Fruit fly (Drosophila melanogaster) whole organism, embryonic: ENCODE data around the gene Rcd2.

Experiments used
- Bgb ChIP-seq: fragments of 200-800 bp; sonication (Bioruptor generic); IDR thresholded peaks from 2 replicates; pipeline ENCODE4 v1.3.6; 2022; ENCODE audit warnings: missing biosample characterization, missing genetic modification characterization; ENCODE audit not compliant: partially characterized antibody
- CG1024 ChIP-seq: fragments of 200-800 bp; sonication (Bioruptor generic); IDR thresholded peaks from 2 replicates; pipeline ENCODE4 v1.3.6; 2022; ENCODE audit warnings: missing biosample characterization, missing genetic modification characterization
- CG11093 ChIP-seq: fragments of 200-800 bp; sonication (Bioruptor generic); IDR thresholded peaks from 3 replicates; pipeline ENCODE4 v1.3.6; 2022; ENCODE audit warnings: missing biosample characterization, missing genetic modification characterization
- CG11504 ChIP-seq: fragments of 200-800 bp; sonication (Bioruptor generic); optimal IDR thresholded peaks from 3 replicates; lab custom pipeline; 2019; ENCODE audit warnings: missing biosample characterization, mild to moderate bottlenecking, missing genetic modification characterization, moderate library complexity
- CG12219 ChIP-seq: fragments of 200-800 bp; sonication (Bioruptor generic); optimal IDR thresholded peaks from 3 replicates; lab custom pipeline; 2018; ENCODE audit warnings: missing biosample characterization, mild to moderate bottlenecking, missing genetic modification characterization
- CG13287 ChIP-seq: fragments of 200-800 bp; sonication (Bioruptor generic); IDR thresholded peaks from 2 replicates; pipeline ENCODE4 v1.3.6; 2022; ENCODE audit warnings: missing biosample characterization, missing genetic modification characterization; ENCODE audit not compliant: partially characterized antibody
- CG1647 ChIP-seq: fragments of 200-800 bp; sonication (Bioruptor generic); optimal IDR thresholded peaks from 3 replicates; lab custom pipeline; 2016; ENCODE audit warnings: missing biosample characterization, missing genetic modification characterization
- CG17802 ChIP-seq: fragments of 200-800 bp; sonication (Bioruptor generic); optimal IDR thresholded peaks from 2 replicates; lab custom pipeline; 2018; ENCODE audit warnings: missing biosample characterization, mild to moderate bottlenecking, missing genetic modification characterization, moderate library complexity
- CG30403 ChIP-seq: fragments of 200-800 bp; sonication (Bioruptor generic); optimal IDR thresholded peaks from 3 replicates; lab custom pipeline; 2016; ENCODE audit warnings: missing biosample characterization, missing genetic modification characterization
- CG42726 ChIP-seq: fragments of 200-800 bp; sonication (Bioruptor generic); IDR thresholded peaks from 2 replicates; pipeline ENCODE4 v1.3.6; 2022; ENCODE audit warnings: missing biosample characterization, missing genetic modification characterization; ENCODE audit not compliant: partially characterized antibody
- CG4360 ChIP-seq: fragments of 200-800 bp; sonication (Bioruptor generic); IDR thresholded peaks from 2 replicates; pipeline ENCODE4 v1.3.6; 2022; ENCODE audit warnings: missing biosample characterization, missing genetic modification characterization
- CG4820 ChIP-seq: fragments of 200-800 bp; sonication (Bioruptor generic); optimal IDR thresholded peaks from 3 replicates; lab custom pipeline; 2016; ENCODE audit warnings: missing biosample characterization, missing genetic modification characterization
- CG6272 ChIP-seq: fragments of 200-800 bp; sonication (Bioruptor generic); IDR thresholded peaks from 2 replicates; pipeline ENCODE4 v1.3.6; 2022; ENCODE audit warnings: missing biosample characterization, missing genetic modification characterization
- CG9932 ChIP-seq: fragments of 200-800 bp; sonication (Bioruptor generic); IDR thresholded peaks from 2 replicates; pipeline ENCODE4 v1.3.6; 2022; ENCODE audit warnings: missing biosample characterization, missing genetic modification characterization
- D ChIP-seq, 2 experiments: fragments of 200-800 bp in 1 of 2; fragments of >200 bp in 1 of 2; sonication (Bioruptor generic) in 1 of 2; optimal IDR thresholded peaks; 2 replicates in 1 of 2; 3 replicates in 1 of 2; lab custom pipeline; 2017; ENCODE audit warnings: mild to moderate bottlenecking in 1 of 2, missing biosample characterization in 1 of 2, missing genetic modification characterization in 1 of 2, missing genetic modification reagents in 1 of 2
- Dll ChIP-seq: fragments of 200-800 bp; sonication (Bioruptor generic); IDR thresholded peaks from 4 replicates; pipeline ENCODE4 v1.3.6; 2022; ENCODE audit warnings: missing biosample characterization, missing genetic modification characterization; ENCODE audit not compliant: partially characterized antibody
- HLH4C ChIP-seq: fragments of 200-800 bp; sonication (Bioruptor generic); IDR thresholded peaks from 3 replicates; pipeline ENCODE4 v1.3.6; 2022; ENCODE audit warnings: missing biosample characterization, missing genetic modification characterization; ENCODE audit not compliant: partially characterized antibody
- MESR4 ChIP-seq: fragments of 200-800 bp; sonication (Bioruptor generic); optimal IDR thresholded peaks from 2 replicates; lab custom pipeline; 2018; ENCODE audit warnings: missing biosample characterization, mild to moderate bottlenecking, missing genetic modification characterization, moderate library complexity
- Max ChIP-seq: fragments of 200-800 bp; sonication (Bioruptor generic); optimal IDR thresholded peaks from 2 replicates; lab custom pipeline; 2016; ENCODE audit warnings: missing biosample characterization, mild to moderate bottlenecking, missing genetic modification characterization
- NC2β ChIP-seq: fragments of 200-800 bp; sonication (Bioruptor generic); optimal IDR thresholded peaks from 2 replicates; lab custom pipeline; 2016; ENCODE audit warnings: missing biosample characterization, missing genetic modification characterization
- Opbp ChIP-seq: fragments of 200-800 bp; sonication (Bioruptor generic); IDR thresholded peaks from 3 replicates; pipeline ENCODE4 v1.3.6; 2022; ENCODE audit warnings: missing biosample characterization, missing genetic modification characterization; ENCODE audit not compliant: partially characterized antibody
- Pdp1 ChIP-seq, 2 experiments: fragments of 200-800 bp; sonication (Bioruptor generic); optimal IDR thresholded peaks; 3 replicates each; lab custom pipeline; 2016; ENCODE audit warnings: missing biosample characterization in 2 of 2, missing genetic modification characterization in 2 of 2, mild to moderate bottlenecking in 1 of 2, moderate library complexity in 1 of 2
- Rfx ChIP-seq: fragments of 200-800 bp; sonication (Bioruptor generic); IDR thresholded peaks from 2 replicates; pipeline ENCODE4 v1.3.6; 2022; ENCODE audit warnings: missing biosample characterization, missing genetic modification characterization
- Scr ChIP-seq: fragments of 200-800 bp; sonication (Bioruptor generic); IDR thresholded peaks from 2 replicates; pipeline ENCODE4 v1.3.6; 2022; ENCODE audit warnings: missing biosample characterization, missing genetic modification characterization; ENCODE audit not compliant: partially characterized antibody
- al ChIP-seq: fragments of 200-800 bp; sonication (Bioruptor generic); IDR thresholded peaks from 2 replicates; pipeline ENCODE4 v1.3.6; 2022; ENCODE audit warnings: missing biosample characterization, missing genetic modification characterization
- bab2 ChIP-seq: fragments of 200-800 bp; sonication (Bioruptor generic); optimal IDR thresholded peaks from 2 replicates; lab custom pipeline; 2016; ENCODE audit warnings: missing biosample characterization, missing genetic modification characterization
- bbx ChIP-seq: fragments of 200-800 bp; sonication (Bioruptor generic); IDR thresholded peaks from 2 replicates; pipeline ENCODE4 v1.3.6; 2022; ENCODE audit warnings: missing biosample characterization, missing genetic modification characterization; ENCODE audit not compliant: partially characterized antibody
- br ChIP-seq: fragments of >200 bp; optimal IDR thresholded peaks from 2 replicates; lab custom pipeline; 2017
- cas ChIP-seq: fragments of 200-800 bp; sonication (Bioruptor generic); IDR thresholded peaks from 2 replicates; pipeline ENCODE4 v1.3.6; 2022; ENCODE audit warnings: missing biosample characterization, missing genetic modification characterization
- crol ChIP-seq: fragments of 200-800 bp; sonication (Bioruptor generic); IDR thresholded peaks from 2 replicates; pipeline ENCODE4 v1.3.6; 2022; ENCODE audit warnings: missing biosample characterization, missing genetic modification characterization
- crp ChIP-seq, 2 experiments: fragments of 200-800 bp; sonication (Bioruptor generic); optimal IDR thresholded peaks; 2 replicates in 1 of 2; 3 replicates in 1 of 2; lab custom pipeline; 2017; ENCODE audit warnings: missing biosample characterization in 2 of 2, missing genetic modification characterization in 2 of 2, mild to moderate bottlenecking in 1 of 2, moderate library complexity in 1 of 2
- dmrt11E ChIP-seq: fragments of 200-800 bp; sonication (Bioruptor generic); optimal IDR thresholded peaks from 3 replicates; lab custom pipeline; 2018; ENCODE audit warnings: missing biosample characterization, mild to moderate bottlenecking, missing genetic modification characterization, moderate library complexity
- gce ChIP-seq: fragments of 200-800 bp; sonication (Bioruptor generic); IDR thresholded peaks from 3 replicates; pipeline ENCODE4 v1.3.6; 2022; ENCODE audit warnings: missing biosample characterization, missing genetic modification characterization
- ham ChIP-seq: fragments of 200-800 bp; sonication (Bioruptor generic); IDR thresholded peaks from 2 replicates; pipeline ENCODE4 v1.3.6; 2022; ENCODE audit warnings: missing biosample characterization, missing genetic modification characterization
- kni ChIP-seq: fragments of 200-800 bp; sonication (Bioruptor generic); optimal IDR thresholded peaks from 3 replicates; lab custom pipeline; 2017; ENCODE audit warnings: mild to moderate bottlenecking, missing biosample characterization, missing genetic modification reagents, missing genetic modification characterization
- lbe ChIP-seq: fragments of 200-800 bp; sonication (Bioruptor generic); optimal IDR thresholded peaks from 2 replicates; lab custom pipeline; 2016; ENCODE audit warnings: missing biosample characterization, mild to moderate bottlenecking, missing genetic modification characterization
- maf-S ChIP-seq: fragments of 200-800 bp; sonication (Bioruptor generic); optimal IDR thresholded peaks from 2 replicates; lab custom pipeline; 2016; ENCODE audit warnings: missing biosample characterization, missing genetic modification characterization
- repo ChIP-seq: fragments of 200-800 bp; sonication (Bioruptor generic); optimal IDR thresholded peaks from 2 replicates; lab custom pipeline; 2016; ENCODE audit warnings: missing biosample characterization, missing genetic modification characterization
- shn ChIP-seq: fragments of 200-800 bp; sonication (Bioruptor generic); optimal IDR thresholded peaks from 3 replicates; lab custom pipeline; 2016; ENCODE audit warnings: missing biosample characterization, missing genetic modification characterization
- sna ChIP-seq: fragments of 200-800 bp; sonication (Bioruptor generic); IDR thresholded peaks from 2 replicates; pipeline ENCODE4 v1.3.6; 2022; ENCODE audit warnings: missing biosample characterization, missing genetic modification characterization; ENCODE audit not compliant: partially characterized antibody
- tna ChIP-seq: fragments of 200-800 bp; sonication (Bioruptor generic); IDR thresholded peaks from 2 replicates; pipeline ENCODE4 v1.3.6; 2022; ENCODE audit warnings: missing biosample characterization, missing genetic modification characterization; ENCODE audit not compliant: partially characterized antibody
- tup ChIP-seq: fragments of 200-800 bp; sonication (Bioruptor generic); optimal IDR thresholded peaks from 2 replicates; lab custom pipeline; 2016; ENCODE audit warnings: missing biosample characterization, mild to moderate bottlenecking, missing genetic modification characterization, moderate library complexity
- unc-4 ChIP-seq: fragments of 200-800 bp; sonication (Bioruptor generic); IDR thresholded peaks from 2 replicates; pipeline ENCODE4 v1.3.6; 2022; ENCODE audit warnings: missing biosample characterization, missing genetic modification characterization; ENCODE audit not compliant: partially characterized antibody

Rcd2 gene

dm6 chr3L:20525743-20526142 lies 14.5 kb downstream of the Rcd2 start:
- no peak for TF ChIP-seq crp (GFP tag; optimal IDR thresholded peaks at IDR 0.05; lab: Kevin White, UChicago)
- no peak for TF ChIP-seq CG11504 (tag; lab: Kevin White, UChicago)
- TF ChIP-seq HLH4C (GFP tag; lab: Robert Waterston, UW) = 0 out of 3 replicates have a peak, but pooled peaks have one; percentile 33
- TF ChIP-seq gce = no peak
- 0 out of 4 replicates have a peak, but pooled peaks have one; percentile 11 for TF ChIP-seq Dll
- 0 out of 3 replicates have a peak, but pooled peaks have one; percentile 6 for TF ChIP-seq Opbp
- no peak for TF ChIP-seq lbe (GFP tag; lab: Kevin White, UChicago)
- peak in 1 of 2 experiments; percentile 99 for TF ChIP-seq Pdp1 (GFP tag; optimal IDR thresholded peaks at IDR 0.05; lab: Kevin White, UChicago)
- TF ChIP-seq shn (GFP tag; lab: Kevin White, UChicago) = no peak
- TF ChIP-seq al = no peak
- no peak for TF ChIP-seq repo (GFP tag; lab: Kevin White, UChicago)
- TF ChIP-seq tna (GFP tag; lab: Robert Waterston, UW) = peak; percentile 42; the same call in 1 of the 2 replicates
- TF ChIP-seq kni (GFP tag; lab: Kevin White, UChicago) = no peak
- peak; percentile 34; the same call in 1 of the 2 replicates for TF ChIP-seq bbx (GFP tag; lab: Robert Waterston, UW)
- peak; percentile 17; the same call in 1 of the 2 replicates for TF ChIP-seq CG13287 (GFP tag; lab: Robert Waterston, UW)
- TF ChIP-seq Bgb = peak; percentile 28; the same call in 1 of the 2 replicates
- TF ChIP-seq CG11093 (GFP tag; lab: Robert Waterston, UW) = no peak
- TF ChIP-seq Max (GFP tag; lab: Kevin White, UChicago) = no peak
- TF ChIP-seq cas (GFP tag; lab: Robert Waterston, UW) = no peak
- TF ChIP-seq CG1024 = no peak
- TF ChIP-seq NC2β (GFP tag; lab: Kevin White, UChicago) = no peak
- no peak for TF ChIP-seq dmrt11E (tag; lab: Kevin White, UChicago)
- no peak for TF ChIP-seq CG1647 (GFP tag; lab: Kevin White, UChicago)
- 0 out of 2 replicates have a peak, but pooled peaks have one; percentile 26 for TF ChIP-seq sna (GFP tag; lab: Robert Waterston, UW)
- no peak for TF ChIP-seq CG6272 (GFP tag; lab: Robert Waterston, UW)
- 0 out of 2 replicates have a peak, but pooled peaks have one; percentile 13 for TF ChIP-seq CG42726 (GFP tag; lab: Robert Waterston, UW)
- no peak for TF ChIP-seq tup
- TF ChIP-seq CG17802 (tag; lab: Kevin White, UChicago) = no peak
- TF ChIP-seq ham = no peak
- TF ChIP-seq CG4820 (GFP tag; lab: Kevin White, UChicago) = no peak
- peak; percentile 66 for TF ChIP-seq crol (GFP tag; lab: Robert Waterston, UW)
- TF ChIP-seq bab2 = no peak
- TF ChIP-seq CG4360 (GFP tag; lab: Robert Waterston, UW) = peak; percentile 54; the same call in 1 of the 2 replicates
- TF ChIP-seq unc-4 (GFP tag; lab: Robert Waterston, UW) = peak; percentile 13; the same call in 1 of the 2 replicates
- TF ChIP-seq Rfx (GFP tag; lab: Robert Waterston, UW) = no peak
- no peak for TF ChIP-seq br (lab: Kevin White, UChicago)
- no peak for TF ChIP-seq D (optimal IDR thresholded peaks at IDR 0.05; lab: Kevin White, UChicago)
- no peak for TF ChIP-seq D (GFP tag; optimal IDR thresholded peaks at IDR 0.05; lab: Kevin White, UChicago)
- TF ChIP-seq Scr (GFP tag; lab: Robert Waterston, UW) = peak; percentile 30; the same call in 1 of the 2 replicates
- TF ChIP-seq CG9932 (GFP tag; lab: Robert Waterston, UW) = no peak
- peak; percentile 56 for TF ChIP-seq MESR4 (GFP tag; lab: Kevin White, UChicago)
- TF ChIP-seq CG30403 (GFP tag; lab: Kevin White, UChicago) = no peak
- no peak for TF ChIP-seq CG12219
- TF ChIP-seq maf-S (GFP tag; lab: Kevin White, UChicago) = no peak
